Fruit fly (Drosophila melanogaster) whole organism, embryonic: ENCODE measurements around the gene HDAC3.

Experiments used
- Aef1 ChIP-seq: fragments of 200-800 bp; sonication (Bioruptor generic); IDR thresholded peaks from 3 replicates; pipeline ENCODE4 v1.3.6; 2022; ENCODE audit warnings: missing biosample characterization, missing genetic modification characterization
- BtbVII ChIP-seq: fragments of 200-800 bp; sonication (Bioruptor generic); optimal IDR thresholded peaks from 3 replicates; lab custom pipeline; 2017; ENCODE audit warnings: missing biosample characterization, mild to moderate bottlenecking, missing genetic modification characterization
- Bteb2 ChIP-seq: fragments of 200-800 bp; sonication (Bioruptor generic); optimal IDR thresholded peaks from 2 replicates; lab custom pipeline; 2016; ENCODE audit warnings: missing biosample characterization, missing genetic modification characterization
- CG12659 ChIP-seq: fragments of 200-800 bp; sonication (Bioruptor generic); optimal IDR thresholded peaks from 3 replicates; lab custom pipeline; 2017; ENCODE audit warnings: mild to moderate bottlenecking, missing biosample characterization, missing genetic modification reagents, missing genetic modification characterization
- CG13775 ChIP-seq: fragments of 200-800 bp; sonication (Bioruptor generic); optimal IDR thresholded peaks from 3 replicates; lab custom pipeline; 2017; ENCODE audit warnings: missing biosample characterization, mild to moderate bottlenecking, missing genetic modification characterization
- CG14667 ChIP-seq: fragments of 200-800 bp; sonication (Bioruptor generic); IDR thresholded peaks from 2 replicates; pipeline ENCODE4 v1.3.6; 2022; ENCODE audit warnings: missing biosample characterization, missing genetic modification characterization
- CG14860 ChIP-seq: fragments of 200-800 bp; sonication (Bioruptor generic); IDR thresholded peaks from 3 replicates; pipeline ENCODE4 v1.3.6; 2022; ENCODE audit warnings: missing biosample characterization, missing genetic modification characterization; ENCODE audit not compliant: partially characterized antibody
- CG15514 ChIP-seq: fragments of 200-800 bp; sonication (Bioruptor generic); optimal IDR thresholded peaks from 3 replicates; lab custom pipeline; 2017; ENCODE audit warnings: missing biosample characterization, missing genetic modification characterization, mild to moderate bottlenecking, moderate library complexity, missing genetic modification reagents
- CG17186 ChIP-seq: fragments of 200-800 bp; sonication (Bioruptor generic); optimal IDR thresholded peaks from 3 replicates; lab custom pipeline; 2017; ENCODE audit warnings: missing biosample characterization, missing genetic modification reagents, missing genetic modification characterization
- CG17912 ChIP-seq: fragments of 200-800 bp; sonication (Bioruptor generic); optimal IDR thresholded peaks from 2 replicates; lab custom pipeline; 2018; ENCODE audit warnings: missing biosample characterization, mild to moderate bottlenecking, missing genetic modification characterization
- CG18476 ChIP-seq: fragments of 200-800 bp; sonication (Bioruptor generic); optimal IDR thresholded peaks from 2 replicates; lab custom pipeline; 2016; ENCODE audit warnings: missing biosample characterization, mild to moderate bottlenecking, missing genetic modification characterization
- CG31441 ChIP-seq: fragments of 200-800 bp; sonication (Bioruptor generic); IDR thresholded peaks from 2 replicates; pipeline ENCODE4 v1.3.6; 2022; ENCODE audit warnings: missing biosample characterization, missing genetic modification characterization
- CG4282 ChIP-seq: fragments of 200-800 bp; sonication (Bioruptor generic); optimal IDR thresholded peaks from 2 replicates; lab custom pipeline; 2016; ENCODE audit warnings: missing biosample characterization, missing genetic modification characterization
- CG6175 ChIP-seq: fragments of 200-800 bp; sonication (Bioruptor generic); IDR thresholded peaks from 3 replicates; pipeline ENCODE4 v1.3.6; 2022; ENCODE audit warnings: missing biosample characterization, missing genetic modification characterization
- CG7357 ChIP-seq: fragments of 200-800 bp; sonication (Bioruptor generic); IDR thresholded peaks from 3 replicates; pipeline ENCODE4 v1.3.6; 2022; ENCODE audit warnings: missing biosample characterization, missing genetic modification characterization
- Doc2 ChIP-seq: fragments of 200-800 bp; sonication (Bioruptor generic); IDR thresholded peaks from 2 replicates; pipeline ENCODE4 v1.3.6; 2022; ENCODE audit warnings: missing biosample characterization, missing genetic modification characterization
- Ets65A ChIP-seq: fragments of 200-800 bp; sonication (Bioruptor generic); peaks from one replicate; lab custom pipeline; 2016; ENCODE audit warnings: missing biosample characterization, missing genetic modification characterization
- Fer2 ChIP-seq: fragments of 200-800 bp; sonication (Bioruptor generic); optimal IDR thresholded peaks from 2 replicates; lab custom pipeline; 2018; ENCODE audit warnings: missing biosample characterization, mild to moderate bottlenecking, missing genetic modification characterization, moderate library complexity
- GATAe ChIP-seq: fragments of 200-800 bp; sonication (Bioruptor generic); conservative IDR thresholded peaks from 2 replicates; pipeline ENCODE4 v1.3.6; 2022; ENCODE audit warnings: missing biosample characterization, missing genetic modification characterization
- H2.0 ChIP-seq: fragments of 200-800 bp; sonication (Bioruptor generic); IDR thresholded peaks from 2 replicates; pipeline ENCODE4 v1.3.6; 2022; ENCODE audit warnings: missing biosample characterization, missing genetic modification characterization
- HmgD ChIP-seq: fragments of 200-800 bp; sonication (Bioruptor generic); optimal IDR thresholded peaks from 3 replicates; lab custom pipeline; 2016; ENCODE audit warnings: missing biosample characterization, missing genetic modification characterization
- Hsf ChIP-seq: fragments of 200-800 bp; sonication (Bioruptor generic); optimal IDR thresholded peaks from 3 replicates; lab custom pipeline; 2016; ENCODE audit warnings: missing biosample characterization, missing genetic modification characterization
- Kr ChIP-seq: fragments of 200-800 bp; sonication (Bioruptor generic); optimal IDR thresholded peaks from 2 replicates; lab custom pipeline; 2017; ENCODE audit warnings: missing biosample characterization, mild to moderate bottlenecking, missing genetic modification characterization
- Lim3 ChIP-seq: fragments of 200-800 bp; sonication (Bioruptor generic); IDR thresholded peaks from 2 replicates; pipeline ENCODE4 v1.3.6; 2022; ENCODE audit warnings: missing biosample characterization, missing genetic modification characterization
- Lpt ChIP-seq: fragments of >200 bp; optimal IDR thresholded peaks from 2 replicates; lab custom pipeline; 2018; ENCODE audit warnings: missing biosample characterization, missing genetic modification characterization
- MBD-R2 ChIP-seq: fragments of 200-800 bp; sonication (Bioruptor generic); IDR thresholded peaks from 2 replicates; pipeline ENCODE4 v1.3.6; 2022; ENCODE audit warnings: missing biosample characterization, missing genetic modification characterization
- MESR4 ChIP-seq: fragments of 200-800 bp; sonication (Bioruptor generic); optimal IDR thresholded peaks from 2 replicates; lab custom pipeline; 2018; ENCODE audit warnings: missing biosample characterization, mild to moderate bottlenecking, missing genetic modification characterization, moderate library complexity
- Oaz ChIP-seq: fragments of 200-800 bp; sonication (Bioruptor generic); IDR thresholded peaks from 2 replicates; pipeline ENCODE4 v1.3.6; 2022; ENCODE audit warnings: missing biosample characterization, missing genetic modification characterization
- Ravus ChIP-seq: fragments of 200-800 bp; sonication (Bioruptor generic); IDR thresholded peaks from 2 replicates; pipeline ENCODE4 v1.3.6; 2022; ENCODE audit warnings: missing biosample characterization, missing genetic modification characterization
- Scr ChIP-seq: fragments of 200-800 bp; sonication (Bioruptor generic); IDR thresholded peaks from 2 replicates; pipeline ENCODE4 v1.3.6; 2022; ENCODE audit warnings: missing biosample characterization, missing genetic modification characterization; ENCODE audit not compliant: partially characterized antibody
- Sox100B ChIP-seq: fragments of 200-800 bp; sonication (Bioruptor generic); optimal IDR thresholded peaks from 3 replicates; lab custom pipeline; 2018; ENCODE audit warnings: missing biosample characterization, mild to moderate bottlenecking, missing genetic modification characterization
- Stat92E ChIP-seq, 3 experiments: fragments of >200 bp in 2 of 3; fragments of 200-800 bp in 1 of 3; sonication (Bioruptor generic) in 1 of 3; optimal IDR thresholded peaks; 2 replicates each; lab custom pipeline; 2017 to 2019; ENCODE audit warnings: missing biosample characterization in 3 of 3, missing genetic modification characterization in 3 of 3, mild to moderate bottlenecking in 1 of 3, moderate library complexity in 1 of 3
- TFAM ChIP-seq: fragments of 200-800 bp; sonication (Bioruptor generic); optimal IDR thresholded peaks from 2 replicates; lab custom pipeline; 2017; ENCODE audit warnings: missing biosample characterization, missing genetic modification characterization, inconsistent platforms
- abd-A ChIP-seq: fragments of 200-800 bp; sonication (Bioruptor generic); optimal IDR thresholded peaks from 3 replicates; lab custom pipeline; 2019; ENCODE audit warnings: missing biosample characterization, mild to moderate bottlenecking, missing genetic modification characterization, moderate library complexity
- chn ChIP-seq: fragments of 200-800 bp; sonication (Bioruptor generic); optimal IDR thresholded peaks from 2 replicates; lab custom pipeline; 2016; ENCODE audit warnings: missing biosample characterization, missing genetic modification characterization
- crol ChIP-seq: fragments of 200-800 bp; sonication (Bioruptor generic); IDR thresholded peaks from 2 replicates; pipeline ENCODE4 v1.3.6; 2022; ENCODE audit warnings: missing biosample characterization, missing genetic modification characterization
- ems ChIP-seq: fragments of 200-800 bp; sonication (Bioruptor generic); optimal IDR thresholded peaks from 3 replicates; lab custom pipeline; 2016; ENCODE audit warnings: missing biosample characterization, missing genetic modification characterization
- ftz-f1 ChIP-seq: fragments of 200-800 bp; sonication (Bioruptor generic); optimal IDR thresholded peaks from 2 replicates; lab custom pipeline; 2016; ENCODE audit warnings: missing biosample characterization, missing genetic modification characterization
- grn ChIP-seq: fragments of 200-800 bp; sonication (Bioruptor generic); optimal IDR thresholded peaks from 3 replicates; lab custom pipeline; 2017; ENCODE audit warnings: missing biosample characterization, missing genetic modification characterization
- gt ChIP-seq: fragments of 200-800 bp; sonication (Bioruptor generic); IDR thresholded peaks from 2 replicates; pipeline ENCODE4 v1.3.6; 2022; ENCODE audit warnings: missing biosample characterization, missing genetic modification characterization
- hkb ChIP-seq, 2 experiments: fragments of 200-800 bp in 1 of 2; fragments of >200 bp in 1 of 2; sonication (Bioruptor generic) in 1 of 2; IDR thresholded peaks in 1 of 2; optimal IDR thresholded peaks in 1 of 2; 2 replicates each; pipeline versions ENCODE4 v1.3.6 to Lab custom; 2017 to 2022; ENCODE audit warnings: missing biosample characterization in 1 of 2, missing genetic modification characterization in 1 of 2
- hth ChIP-seq: fragments of >200 bp; optimal IDR thresholded peaks from 2 replicates; lab custom pipeline; 2017; ENCODE audit warnings: inconsistent platforms
- jumu ChIP-seq: fragments of 200-800 bp; sonication (Bioruptor generic); optimal IDR thresholded peaks from 3 replicates; lab custom pipeline; 2016; ENCODE audit warnings: missing biosample characterization, missing genetic modification characterization
- lilli ChIP-seq: fragments of 200-800 bp; sonication (Bioruptor generic); optimal IDR thresholded peaks from 3 replicates; lab custom pipeline; 2016; ENCODE audit warnings: missing biosample characterization, missing genetic modification characterization
- luna ChIP-seq: fragments of 200-800 bp; sonication (Bioruptor generic); optimal IDR thresholded peaks from 2 replicates; lab custom pipeline; 2016; ENCODE audit warnings: missing biosample characterization, missing genetic modification characterization
- sd ChIP-seq: fragments of 200-800 bp; sonication (Bioruptor generic); optimal IDR thresholded peaks from 3 replicates; lab custom pipeline; 2018; ENCODE audit warnings: missing biosample characterization, mild to moderate bottlenecking, missing genetic modification characterization, moderate library complexity
- sr ChIP-seq: fragments of 200-800 bp; sonication (Bioruptor generic); IDR thresholded peaks from 3 replicates; pipeline ENCODE4 v1.3.6; 2022; ENCODE audit warnings: missing biosample characterization, missing genetic modification characterization
- tap ChIP-seq: fragments of 200-800 bp; optimal IDR thresholded peaks from 3 replicates; lab custom pipeline; 2019; ENCODE audit warnings: missing biosample characterization, mild to moderate bottlenecking, missing genetic modification characterization, moderate library complexity
- toy ChIP-seq: fragments of 200-800 bp; sonication (Bioruptor generic); IDR thresholded peaks from 2 replicates; pipeline ENCODE4 v1.3.6; 2022; ENCODE audit warnings: missing biosample characterization, missing genetic modification characterization
- trem ChIP-seq: fragments of 200-800 bp; optimal IDR thresholded peaks from 3 replicates; lab custom pipeline; 2019; ENCODE audit warnings: missing biosample characterization, mild to moderate bottlenecking, missing genetic modification characterization, moderate library complexity
- zen2 ChIP-seq: fragments of 200-800 bp; sonication (Bioruptor generic); IDR thresholded peaks from 3 replicates; pipeline ENCODE4 v1.3.6; 2022; ENCODE audit warnings: missing biosample characterization, missing genetic modification characterization; ENCODE audit not compliant: partially characterized antibody

Gene HDAC3

dm6 chr3R:5483488-5484109 is 9.2 kb upstream of the HDAC3 start, which contains the start of gene ksr (continued):
- TF ChIP-seq CG18476 (no peak), Sox100B (GFP tag; lab: Kevin White, UChicago) (no peak), TFAM (GFP tag; lab: Kevin White, UChicago) (no peak), CG17186 (GFP tag; lab: Kevin White, UChicago) (no peak), Bteb2 (GFP tag; lab: Kevin White, UChicago) (no peak), CG14860 (no peak), sr (GFP tag; lab: Robert Waterston, UW) (0 out of 3 replicates have a peak, but pooled peaks have one; percentile 5), CG14667 (no peak), Lpt (GFP tag; lab: Kevin White, UChicago) (no peak), crol (GFP tag; lab: Robert Waterston, UW) (no peak), Fer2 (tag; lab: Kevin White, UChicago) (no peak), chn (GFP tag; lab: Kevin White, UChicago) (no peak), CG6175 (GFP tag; lab: Robert Waterston, UW) (no peak), hth (no peak), ftz-f1 (GFP tag; lab: Kevin White, UChicago) (no peak), toy (GFP tag; lab: Robert Waterston, UW) (no peak), Kr (GFP tag; lab: Kevin White, UChicago) (no peak), Stat92E (GFP tag; optimal IDR thresholded peaks at IDR 0.05; lab: Kevin White, UChicago) (peak in 1 of 3 experiments; percentile 9), CG12659 (GFP tag; lab: Kevin White, UChicago) (peak; percentile 15), BtbVII (no peak), CG15514 (GFP tag; lab: Kevin White, UChicago) (peak; percentile 19), CG4282 (GFP tag; lab: Kevin White, UChicago) (no peak), trem (tag; lab: Kevin White, UChicago) (no peak), ems (GFP tag; lab: Kevin White, UChicago) (no peak), Scr (GFP tag; lab: Robert Waterston, UW) (0 out of 2 replicates have a peak, but pooled peaks have one; percentile 11), zen2 (GFP tag; lab: Robert Waterston, UW) (no peak), grn (GFP tag; lab: Kevin White, UChicago) (no peak), GATAe (no peak), tap (no peak), CG7357 (GFP tag; lab: Robert Waterston, UW) (no peak), sd (tag; lab: Kevin White, UChicago) (no peak), Ets65A (GFP tag; lab: Kevin White, UChicago) (peak; percentile 84), hkb (optimal IDR thresholded peaks at IDR 0.05; lab: Kevin White, UChicago) (no peak), hkb (GFP tag; IDR thresholded peaks at IDR 0.05; lab: Robert Waterston, UW) (0 out of 2 replicates have a peak, but pooled peaks have one; percentile 19), luna (GFP tag; lab: Kevin White, UChicago) (no peak), MESR4 (GFP tag; lab: Kevin White, UChicago) (peak; percentile 98), Doc2 (GFP tag; lab: Robert Waterston, UW) (no peak), gt (GFP tag; lab: Robert Waterston, UW) (no peak), HmgD (GFP tag; lab: Kevin White, UChicago) (no peak), Lim3 (no peak), jumu (GFP tag; lab: Kevin White, UChicago) (no peak), CG31441 (no peak; the same call in 1 of the 2 replicates), MBD-R2 (GFP tag; lab: Robert Waterston, UW) (peak; percentile 80), abd-A (tag; lab: Kevin White, UChicago) (no peak), Hsf (no peak), H2.0 (GFP tag; lab: Robert Waterston, UW) (no peak), CG13775 (GFP tag; lab: Kevin White, UChicago) (no peak), Aef1 (no peak), CG17912 (no peak), Ravus (GFP tag; lab: Robert Waterston, UW) (no peak), Oaz (GFP tag; lab: Robert Waterston, UW) (no peak), lilli (GFP tag; lab: Kevin White, UChicago) (no peak)
